Fruit fly (Drosophila melanogaster) whole organism, prepupa: ENCODE data around the gene CG5608.

Source experiments
- CG10631 ChIP-seq: fragments of 200-800 bp; sonication (Bioruptor generic); optimal IDR thresholded peaks from 2 replicates; lab custom pipeline; 2016; ENCODE audit warnings: missing biosample characterization, missing genetic modification characterization
- CG10669 ChIP-seq: fragments of 200-800 bp; sonication (Bioruptor generic); optimal IDR thresholded peaks from 3 replicates; lab custom pipeline; 2018; ENCODE audit warnings: missing biosample characterization, mild to moderate bottlenecking, missing genetic modification characterization, moderate library complexity
- CG3032 ChIP-seq: fragments of 200-800 bp; optimal IDR thresholded peaks from 2 replicates; lab custom pipeline; 2019; ENCODE audit warnings: missing biosample characterization, mild to moderate bottlenecking, missing genetic modification characterization, moderate library complexity
- CG6276 ChIP-seq: fragments of 200-800 bp; sonication (Bioruptor generic); optimal IDR thresholded peaks from 2 replicates; lab custom pipeline; 2017; ENCODE audit warnings: missing biosample characterization, mild to moderate bottlenecking, missing genetic modification characterization
- CG6808 ChIP-seq: fragments of 200-800 bp; sonication (Bioruptor generic); optimal IDR thresholded peaks from 3 replicates; lab custom pipeline; 2017; ENCODE audit warnings: missing biosample characterization, missing genetic modification characterization, mild to moderate bottlenecking, moderate library complexity, missing genetic modification reagents
- CG6854 ChIP-seq: fragments of 200-800 bp; sonication (Bioruptor generic); optimal IDR thresholded peaks from 2 replicates; lab custom pipeline; 2017; ENCODE audit warnings: missing biosample characterization, mild to moderate bottlenecking, missing genetic modification characterization
- Met ChIP-seq: fragments of 200-800 bp; sonication (Bioruptor generic); optimal IDR thresholded peaks from 3 replicates; lab custom pipeline; 2016; ENCODE audit warnings: missing biosample characterization, missing genetic modification characterization
- Sox14 ChIP-seq: fragments of 200-800 bp; sonication (Bioruptor generic); optimal IDR thresholded peaks from 3 replicates; lab custom pipeline; 2016; ENCODE audit warnings: missing biosample characterization, missing genetic modification characterization
- esn ChIP-seq: fragments of 200-800 bp; sonication (Bioruptor generic); optimal IDR thresholded peaks from 2 replicates; lab custom pipeline; 2016; ENCODE audit warnings: missing biosample characterization, mild to moderate bottlenecking, missing genetic modification characterization, moderate library complexity

CG5608 gene

dm6 chr3R:12423997-12424396, 41.1 kb downstream of the CG5608 start:
- TF ChIP-seq CG6276 (GFP tag; lab: Kevin White, UChicago) = no peak

- peak; percentile 28 for TF ChIP-seq esn (GFP tag; lab: Kevin White, UChicago)
- no peak for TF ChIP-seq CG10669
Measured at dm6 chr3R:12422379-12422975, 42.6 kb downstream of the CG5608 start, which contains the start of the genes Scgbeta and CG17202. Scgbeta (minus strand) TSS chr3R:12422429. CG17202 (plus strand) TSS chr3R:12422768.

- peak; percentile 32 for TF ChIP-seq esn (GFP tag; lab: Kevin White, UChicago)
- TF ChIP-seq Met = no peak
- TF ChIP-seq CG3032 (tag; lab: Kevin White, UChicago) = peak; percentile 10
- no peak for TF ChIP-seq CG10631
- TF ChIP-seq CG6808 (GFP tag; lab: Kevin White, UChicago) = no peak
- peak; percentile 51 for TF ChIP-seq CG6854 (GFP tag; lab: Kevin White, UChicago)
- TF ChIP-seq Sox14 (GFP tag; lab: Kevin White, UChicago) = peak; percentile 63
Measured at dm6 chr3R:12413274-12413958, 51.7 kb downstream of the CG5608 start, which contains the start of the genes Dip-C and pps. Dip-C (minus strand) TSS chr3R:12413759. pps (plus strand) TSS chr3R:12413828.
